Worm (Caenorhabditis elegans) whole organism, L4/young adult: ENCODE measurements around the gene ccdc-55.

Source experiments
- W03F9.2 ChIP-seq: fragments of 150-350 bp; optimal IDR thresholded peaks from 2 replicates; lab custom pipeline; 2014; ENCODE audit warnings: missing biosample characterization, missing genetic modification characterization
- dao-5 ChIP-seq: sonication (generic microtip); optimal IDR thresholded peaks from 2 replicates; lab custom pipeline; 2016; ENCODE audit warnings: missing genotype, missing genetic modification characterization, moderate library complexity, missing compliant biosample characterization
- him-1 ChIP-seq: sonication (generic microtip); optimal IDR thresholded peaks from 2 replicates; lab custom pipeline; 2016; ENCODE audit warnings: missing genotype, missing genetic modification reagents, missing genetic modification characterization, missing compliant biosample characterization

ce11 chrIII:4208210-4208609, 39.6 kb upstream of the ccdc-55 start:
- no peak for TF ChIP-seq dao-5 (tag; lab: Kevin White, UChicago)
- no peak for TF ChIP-seq W03F9.2
- TF ChIP-seq him-1 (tag; lab: Kevin White, UChicago), result no peak
